Worm (Caenorhabditis elegans): ENCODE results near the gene Y39F10C.1.

Y39F10C.1 gene

ce11 chrII:675303-675702 is at the start of gene Y39F10C.1:
TSS of gene Y39F10C.1 (plus strand) at chrII:675603.
- TF ChIP-seq hnd-1 (tag; optimal IDR thresholded peaks at IDR 0.05) (no peak), hmbx-1 (tag; optimal IDR thresholded peaks at IDR 0.05) (no peak), F13C5.2 (tag; optimal IDR thresholded peaks at IDR 0.05) (no peak), tbx-11 (GFP tag; IDR thresholded peaks at IDR 0.05) (no peak), scrt-1 (GFP tag; IDR thresholded peaks at IDR 0.05) (no peak), tbx-37 (GFP tag; conservative IDR thresholded peaks at IDR 0.05) (no peak), ceh-13 (GFP tag; optimal IDR thresholded peaks at IDR 0.05) (no peak), ama-1 (optimal IDR thresholded peaks at IDR 0.05) (no peak), ceh-36 (tag; optimal IDR thresholded peaks at IDR 0.05) (no peak), pes-1 (GFP tag; IDR thresholded peaks at IDR 0.05) (no peak), ets-7 (tag; optimal IDR thresholded peaks at IDR 0.05) (no peak), flt-1 (GFP tag; IDR thresholded peaks at IDR 0.05) (no peak), tra-4 (tag; optimal IDR thresholded peaks at IDR 0.05) (no peak), sea-1 (GFP tag; conservative IDR thresholded peaks at IDR 0.05) (no peak), hmg-4 (GFP tag; optimal IDR thresholded peaks at IDR 0.05) (no peak)

- TF ChIP-seq aly-1 (tag; optimal IDR thresholded peaks at IDR 0.05) = no peak
- no peak for TF ChIP-seq F13C5.2 (tag; optimal IDR thresholded peaks at IDR 0.05)
- no peak for TF ChIP-seq ceh-36 (tag; optimal IDR thresholded peaks at IDR 0.05)
- no peak for TF ChIP-seq ceh-13 (GFP tag; optimal IDR thresholded peaks at IDR 0.05)
- no peak for TF ChIP-seq flt-1 (GFP tag; IDR thresholded peaks at IDR 0.05)
- no peak for TF ChIP-seq ama-1 (optimal IDR thresholded peaks at IDR 0.05)
- no peak for TF ChIP-seq tra-4 (tag; optimal IDR thresholded peaks at IDR 0.05)
- no peak for TF ChIP-seq pes-1 (GFP tag; IDR thresholded peaks at IDR 0.05)
- no peak for TF ChIP-seq B0310.2 (tag; optimal IDR thresholded peaks at IDR 0.05)
- no peak for TF ChIP-seq hmbx-1 (tag; optimal IDR thresholded peaks at IDR 0.05)
- TF ChIP-seq ets-7 (tag; optimal IDR thresholded peaks at IDR 0.05) = no peak
- no peak for TF ChIP-seq tbx-37 (GFP tag; conservative IDR thresholded peaks at IDR 0.05)
These were observed 49.5 kb upstream of the Y39F10C.1 start for ce11 chrII:625926-626325.

ce11 chrII:627205-627604 is 48.2 kb upstream of the Y39F10C.1 start, which contains the start of gene arrd-1:
TSS of gene arrd-1 (plus strand) at chrII:627505.
- no peak for TF ChIP-seq ama-1 (optimal IDR thresholded peaks at IDR 0.05)

- TF ChIP-seq hmbx-1 (tag; optimal IDR thresholded peaks at IDR 0.05) (no peak), B0310.2 (tag; optimal IDR thresholded peaks at IDR 0.05) (no peak), ets-7 (tag; optimal IDR thresholded peaks at IDR 0.05) (no peak), scrt-1 (GFP tag; IDR thresholded peaks at IDR 0.05) (no peak), hmg-4 (GFP tag; optimal IDR thresholded peaks at IDR 0.05) (no peak), sea-1 (GFP tag; conservative IDR thresholded peaks at IDR 0.05) (no peak), hnd-1 (tag; optimal IDR thresholded peaks at IDR 0.05) (no peak), ceh-13 (GFP tag; optimal IDR thresholded peaks at IDR 0.05) (no peak), tra-4 (tag; optimal IDR thresholded peaks at IDR 0.05) (no peak), ama-1 (optimal IDR thresholded peaks at IDR 0.05) (no peak), F13C5.2 (tag; optimal IDR thresholded peaks at IDR 0.05) (no peak), tbx-37 (GFP tag; conservative IDR thresholded peaks at IDR 0.05) (no peak), aly-1 (tag; optimal IDR thresholded peaks at IDR 0.05) (no peak)
These were observed 47.5 kb upstream of the Y39F10C.1 start for ce11 chrII:627913-628312.

ce11 chrII:629454-629853 is 45.9 kb upstream of the Y39F10C.1 start:
- TF ChIP-seq tbx-11 (GFP tag; IDR thresholded peaks at IDR 0.05) = 0 out of 2 replicates have a peak, but pooled peaks have one; percentile 46

- TF ChIP-seq B0310.2 (tag; optimal IDR thresholded peaks at IDR 0.05) (no peak), aly-1 (tag; optimal IDR thresholded peaks at IDR 0.05) (no peak)
These were observed 41.4 kb upstream of the Y39F10C.1 start, which contains the start of gene T04B8.1 for ce11 chrII:633984-634383. TSS of gene T04B8.1 (plus strand) at chrII:634284.

- TF ChIP-seq flt-1 (GFP tag; IDR thresholded peaks at IDR 0.05) (no peak), hmbx-1 (tag; optimal IDR thresholded peaks at IDR 0.05) (no peak), scrt-1 (GFP tag; IDR thresholded peaks at IDR 0.05) (no peak), sea-1 (GFP tag; conservative IDR thresholded peaks at IDR 0.05) (no peak), ceh-13 (GFP tag; optimal IDR thresholded peaks at IDR 0.05) (no peak), B0310.2 (tag; optimal IDR thresholded peaks at IDR 0.05) (no peak), aly-1 (tag; optimal IDR thresholded peaks at IDR 0.05) (no peak), hnd-1 (tag; optimal IDR thresholded peaks at IDR 0.05) (no peak), ama-1 (optimal IDR thresholded peaks at IDR 0.05) (no peak), F13C5.2 (tag; optimal IDR thresholded peaks at IDR 0.05) (no peak), tbx-11 (GFP tag; IDR thresholded peaks at IDR 0.05) (no peak), ets-7 (tag; optimal IDR thresholded peaks at IDR 0.05) (no peak), ceh-36 (tag; optimal IDR thresholded peaks at IDR 0.05) (no peak), tra-4 (tag; optimal IDR thresholded peaks at IDR 0.05) (no peak)
These were observed 35.9 kb upstream of the Y39F10C.1 start, which contains the start of gene K07E8.6 for ce11 chrII:639467-639866. TSS of gene K07E8.6 (minus strand) at chrII:639567.

ce11 chrII:643733-644132 is 31.7 kb upstream of the Y39F10C.1 start:
- TF ChIP-seq scrt-1 (GFP tag; IDR thresholded peaks at IDR 0.05) (0 out of 2 replicates have a peak, but pooled peaks have one; percentile 26), ceh-36 (tag; optimal IDR thresholded peaks at IDR 0.05) (peak; percentile 73), hmg-4 (GFP tag; optimal IDR thresholded peaks at IDR 0.05) (no peak)
